Worm (Caenorhabditis elegans) whole organism, young adult: ENCODE measurements around the gene B0403.6.

ENCODE experiments used
- attf-3 ChIP-seq: fragments of 200-800 bp; sonication (Bioruptor generic); conservative IDR thresholded peaks from 2 replicates; pipeline ENCODE4 v1.3.6; 2022; ENCODE audit warnings: missing genetic modification reagents, missing genetic modification characterization, missing compliant biosample characterization
- attf-6 ChIP-seq: fragments of 200-800 bp; sonication (Bioruptor generic); IDR thresholded peaks from 2 replicates; pipeline ENCODE4 v1.3.6; 2022; ENCODE audit warnings: missing genetic modification reagents, missing genetic modification characterization, missing compliant biosample characterization
- dox-1 ChIP-seq: fragments of 200-800 bp; sonication (Bioruptor generic); IDR thresholded peaks from 2 replicates; pipeline ENCODE4 v1.3.6; 2022; ENCODE audit warnings: missing genetic modification reagents, missing genetic modification characterization, missing compliant biosample characterization
- hlh-12 ChIP-seq: sonication (generic microtip); optimal IDR thresholded peaks from 2 replicates; lab custom pipeline; 2016; ENCODE audit warnings: missing genetic modification characterization, missing compliant biosample characterization
- let-607 ChIP-seq, 2 experiments: fragments of 200-800 bp in 1 of 2; sonication (Bioruptor generic) in 1 of 2; sonication (generic microtip) in 1 of 2; optimal IDR thresholded peaks; 2 replicates each; lab custom pipeline; 2016 to 2018; ENCODE audit warnings: mild to moderate bottlenecking in 2 of 2, missing compliant biosample characterization in 2 of 2, missing genetic modification characterization in 2 of 2, moderate library complexity in 2 of 2, missing genotype in 1 of 2
- pha-4 ChIP-seq: fragments of 150-350 bp; sonication (generic microtip); optimal IDR thresholded peaks from 2 replicates; lab custom pipeline; 2014; ENCODE audit warnings: missing biosample characterization, missing genetic modification reagents, missing genetic modification characterization
- ztf-18 ChIP-seq: sonication (generic microtip); optimal IDR thresholded peaks from 2 replicates; lab custom pipeline; 2016; ENCODE audit warnings: missing genotype, mild to moderate bottlenecking, missing genetic modification characterization, missing compliant biosample characterization
- ztf-28 ChIP-seq: fragments of 200-800 bp; sonication (Bioruptor generic); IDR thresholded peaks from 2 replicates; pipeline ENCODE4 v1.3.6; 2022; ENCODE audit warnings: missing genetic modification reagents, missing genetic modification characterization, missing compliant biosample characterization

ce11 chrX:7122655-7123054 lies 47.5 kb upstream of the B0403.6 start:
- no peak for TF ChIP-seq ztf-18 (tag; lab: Kevin White, UChicago)
- TF ChIP-seq let-607 (tag; optimal IDR thresholded peaks at IDR 0.05; lab: Kevin White, UChicago) = no peak
- TF ChIP-seq attf-3 (GFP tag; lab: Robert Waterston, UW) = no peak
- TF ChIP-seq pha-4 = no peak
- no peak for TF ChIP-seq ztf-28 (GFP tag; lab: Robert Waterston, UW)
- TF ChIP-seq attf-6 (GFP tag; lab: Robert Waterston, UW) = no peak
- no peak for TF ChIP-seq hlh-12 (tag; lab: Kevin White, UChicago)
- TF ChIP-seq dox-1 = no peak
